Fruit fly (Drosophila melanogaster): ENCODE results near the gene CG1662.

The CG1662 gene

dm6 chrX:13403553-13403952 lies 16.2 kb downstream of the CG1662 start (continued):
- TF ChIP-seq sens-2 (GFP tag; IDR thresholded peaks at IDR 0.05) (no peak), tna (GFP tag; IDR thresholded peaks at IDR 0.05; ENCODE audit: partially characterized antibody) (no peak), CG10654 (GFP tag; optimal IDR thresholded peaks at IDR 0.05) (no peak), Stat92E (GFP tag; optimal IDR thresholded peaks at IDR 0.05) (no peak), dysf (GFP tag; IDR thresholded peaks at IDR 0.05) (no peak), zfh2 (GFP tag; optimal IDR thresholded peaks at IDR 0.05) (no peak), CG10959 (GFP tag; IDR thresholded peaks at IDR 0.05) (no peak), CG12299 (tag; optimal IDR thresholded peaks at IDR 0.05) (no peak), sug (tag; optimal IDR thresholded peaks at IDR 0.05) (peak; percentile 81), sd (tag; optimal IDR thresholded peaks at IDR 0.05) (peak; percentile 70), btn (GFP tag; optimal IDR thresholded peaks at IDR 0.05) (no peak), CG13894 (tag; optimal IDR thresholded peaks at IDR 0.05) (peak; percentile 68), chm (GFP tag; IDR thresholded peaks at IDR 0.05) (0 out of 2 replicates have a peak, but pooled peaks have one; percentile 21), Hr3 (GFP tag; optimal IDR thresholded peaks at IDR 0.05) (no peak), usp (GFP tag; optimal IDR thresholded peaks at IDR 0.05) (no peak)

- TF ChIP-seq CG2678 (tag; optimal IDR thresholded peaks at IDR 0.05) (peak; percentile 50), pzg (GFP tag; optimal IDR thresholded peaks at IDR 0.05) (no peak), CG6654 (GFP tag; optimal IDR thresholded peaks at IDR 0.05) (no peak), CG4360 (GFP tag; IDR thresholded peaks at IDR 0.05) (0 out of 2 replicates have a peak, but pooled peaks have one; percentile 13), dmrt11E (tag; optimal IDR thresholded peaks at IDR 0.05) (peak; percentile 39), CG8765 (GFP tag; IDR thresholded peaks at IDR 0.05) (no peak), CG9817 (tag; optimal IDR thresholded peaks at IDR 0.05) (no peak), CG13287 (GFP tag; IDR thresholded peaks at IDR 0.05; ENCODE audit: partially characterized antibody) (no peak), usp (GFP tag; optimal IDR thresholded peaks at IDR 0.05) (no peak), HmgD (GFP tag; optimal IDR thresholded peaks at IDR 0.05) (peak; percentile 15), Eip74EF (GFP tag; optimal IDR thresholded peaks at IDR 0.05) (no peak), gt (GFP tag; IDR thresholded peaks at IDR 0.05) (no peak), CG2120 (GFP tag; optimal IDR thresholded peaks at IDR 0.05) (peak; percentile 80), CG12391 (tag; optimal IDR thresholded peaks at IDR 0.05) (no peak), zf30C (GFP tag; optimal IDR thresholded peaks at IDR 0.05) (no peak), run (tag; optimal IDR thresholded peaks at IDR 0.05) (no peak), H15 (GFP tag; IDR thresholded peaks at IDR 0.05) (peak; percentile 44; the same call in 1 of the 3 replicates), CG13775 (GFP tag; optimal IDR thresholded peaks at IDR 0.05) (peak; percentile 14), inv (GFP tag; IDR thresholded peaks at IDR 0.05; ENCODE audit: partially characterized antibody) (no peak), Atf6 (GFP tag; IDR thresholded peaks at IDR 0.05) (peak; percentile 41; the same call in 1 of the 2 replicates), CG3995 (GFP tag; optimal IDR thresholded peaks at IDR 0.05) (peak; percentile 10), CG14965 (GFP tag; optimal IDR thresholded peaks at IDR 0.05; ENCODE audit: borderline replicate concordance) (no peak), slbo (GFP tag; IDR thresholded peaks at IDR 0.05) (peak; percentile 79), CG8478 (optimal IDR thresholded peaks at IDR 0.05) (no peak), CG2129 (GFP tag; IDR thresholded peaks at IDR 0.05; ENCODE audit: partially characterized antibody) (no peak), CG18011 (GFP tag; optimal IDR thresholded peaks at IDR 0.05) (no peak), dpn (GFP tag; optimal IDR thresholded peaks at IDR 0.05) (peak; percentile 54 to 61), CG4328 (GFP tag; optimal IDR thresholded peaks at IDR 0.05) (no peak), br (optimal IDR thresholded peaks at IDR 0.05) (no peak), gce (GFP tag; IDR thresholded peaks at IDR 0.05) (no peak), crc (GFP tag; optimal IDR thresholded peaks at IDR 0.05) (peak; percentile 42), sim (GFP tag; IDR thresholded peaks at IDR 0.05) (no peak), CG16863 (GFP tag; optimal IDR thresholded peaks at IDR 0.05) (peak; percentile 29), disco-r (GFP tag; optimal IDR thresholded peaks at IDR 0.05) (peak; percentile 3), CG13296 (GFP tag; optimal IDR thresholded peaks at IDR 0.05) (no peak)
Observed at dm6 chrX:13403962-13404830, 16.8 kb downstream of the CG1662 start, which contains the start of gene GstT4. TSS of gene GstT4 (plus strand) at chrX:13404749.

Measured in whole organism, embryonic.